Worm (Caenorhabditis elegans) whole organism, L4 larva: ENCODE results near the gene Y51B9A.5.
"Not testable (repeated sequence)": the region's sequence is repeated elsewhere in the genome, so short reads cannot be mapped to it uniquely, and the experiment has no call there.

ENCODE experiments used
- D1046.2 ChIP-seq: fragments of 200-800 bp; sonication (Bioruptor generic); IDR thresholded peaks from 2 replicates; pipeline ENCODE4 v1.3.6; 2022; ENCODE audit warnings: missing genetic modification characterization, missing compliant biosample characterization
- F44E2.7 ChIP-seq: fragments of 200-800 bp; sonication (Bioruptor generic); IDR thresholded peaks from 2 replicates; pipeline ENCODE4 v2.1.2; 2022; ENCODE audit warnings: missing genetic modification characterization, missing compliant biosample characterization
- R02D3.7 ChIP-seq: fragments of 150-350 bp; sonication (generic microtip); optimal IDR thresholded peaks from 3 replicates; lab custom pipeline; 2014; ENCODE audit warnings: missing biosample characterization, missing genetic modification characterization
- Y105C5A.15 ChIP-seq: fragments of 200-800 bp; sonication (Bioruptor generic); IDR thresholded peaks from 2 replicates; pipeline ENCODE4 v1.3.6; 2022; ENCODE audit warnings: missing genetic modification characterization, missing compliant biosample characterization
- ZK546.5 ChIP-seq, 2 experiments: sonication (generic microtip); optimal IDR thresholded peaks; 2 replicates each; lab custom pipeline; 2017; ENCODE audit warnings: missing biosample characterization in 2 of 2, missing genetic modification characterization in 2 of 2
- aha-1 ChIP-seq: fragments of 150-350 bp; peaks from one replicate; lab custom pipeline; 2014; ENCODE audit warnings: missing biosample characterization, missing genetic modification characterization
- arid-1 ChIP-seq: fragments of 200-800 bp; sonication (Bioruptor generic); conservative IDR thresholded peaks from 2 replicates; pipeline ENCODE4 v1.3.6; 2022; ENCODE audit warnings: missing genetic modification reagents, missing genetic modification characterization, missing compliant biosample characterization
- cey-2 ChIP-seq: sonication (generic microtip); optimal IDR thresholded peaks from 3 replicates; lab custom pipeline; 2017; ENCODE audit warnings: missing genetic modification characterization, mild to moderate bottlenecking, missing compliant biosample characterization, antibody characterized with exemption, borderline replicate concordance; ENCODE audit not compliant: insufficient read depth
- ctbp-1 ChIP-seq: fragments of 200-800 bp; sonication (Bioruptor generic); IDR thresholded peaks from 2 replicates; pipeline ENCODE4 v1.3.6; 2022; ENCODE audit warnings: missing genetic modification reagents, missing genetic modification characterization, missing compliant biosample characterization
- daf-12 ChIP-seq: fragments of 150-350 bp; optimal IDR thresholded peaks from 2 replicates; lab custom pipeline; 2014; ENCODE audit warnings: missing biosample characterization, missing genetic modification reagents, missing genetic modification characterization
- daf-16 ChIP-seq, 3 experiments: sonication (generic microtip); optimal IDR thresholded peaks; 2 replicates each; lab custom pipeline; 2016 to 2017; ENCODE audit warnings: missing genetic modification characterization in 3 of 3, missing genetic modification reagents in 3 of 3, mild to moderate bottlenecking in 2 of 3, missing compliant biosample characterization in 2 of 3, missing biosample characterization in 1 of 3, moderate library complexity in 1 of 3
- dmd-8 ChIP-seq: fragments of 200-800 bp; sonication (Bioruptor generic); IDR thresholded peaks from 2 replicates; pipeline ENCODE4 v1.3.6; 2022; ENCODE audit warnings: missing genetic modification characterization, missing compliant biosample characterization
- dmd-9 ChIP-seq: fragments of 200-800 bp; sonication (Bioruptor generic); IDR thresholded peaks from 2 replicates; pipeline ENCODE4 v1.3.6; 2022; ENCODE audit warnings: missing genetic modification reagents, missing genetic modification characterization, missing compliant biosample characterization
- dve-1 ChIP-seq: sonication (generic microtip); optimal IDR thresholded peaks from 2 replicates; lab custom pipeline; 2017; ENCODE audit warnings: antibody characterized with exemption, mild to moderate bottlenecking, missing genetic modification characterization, missing compliant biosample characterization; ENCODE audit not compliant: insufficient read depth
- fos-1 ChIP-seq: fragments of 150-350 bp; optimal IDR thresholded peaks from 2 replicates; lab custom pipeline; 2014; ENCODE audit warnings: missing biosample characterization, missing genetic modification characterization
- hlh-11 ChIP-seq: fragments of 200-800 bp; sonication (Bioruptor generic); optimal IDR thresholded peaks from 2 replicates; lab custom pipeline; 2018; ENCODE audit warnings: mild to moderate bottlenecking, missing genetic modification characterization, missing compliant biosample characterization
- jun-1 ChIP-seq: fragments of 150-350 bp; optimal IDR thresholded peaks from 2 replicates; lab custom pipeline; 2014; ENCODE audit warnings: missing biosample characterization, missing genetic modification reagents, missing genetic modification characterization
- lin-13 ChIP-seq: fragments of 150-350 bp; optimal IDR thresholded peaks from 2 replicates; lab custom pipeline; 2014; ENCODE audit warnings: missing biosample characterization, missing genetic modification reagents, missing genetic modification characterization
- lin-15B ChIP-seq: fragments of 150-350 bp; sonication (generic microtip); optimal IDR thresholded peaks from 3 replicates; lab custom pipeline; 2014; ENCODE audit warnings: missing biosample characterization, missing genetic modification characterization
- lin-29 ChIP-seq: fragments of 200-800 bp; sonication (Bioruptor generic); IDR thresholded peaks from 2 replicates; pipeline ENCODE4 v1.3.6; 2022; ENCODE audit warnings: missing genetic modification reagents, missing genetic modification characterization, missing compliant biosample characterization
- lin-38 ChIP-seq: fragments of 200-800 bp; sonication (Bioruptor generic); IDR thresholded peaks from 2 replicates; pipeline ENCODE4 v1.3.6; 2022; ENCODE audit warnings: missing genetic modification reagents, missing genetic modification characterization, missing compliant biosample characterization
- lin-39 ChIP-seq: fragments of 150-350 bp; optimal IDR thresholded peaks from 2 replicates; lab custom pipeline; 2014; ENCODE audit warnings: missing biosample characterization, missing genetic modification reagents, missing genetic modification characterization
- lsy-2 ChIP-seq, 2 experiments: fragments of 150-350 bp in 1 of 2; sonication (generic microtip) in 1 of 2; optimal IDR thresholded peaks; 2 replicates each; lab custom pipeline; 2014 to 2017; ENCODE audit warnings: missing biosample characterization in 2 of 2, missing genetic modification characterization in 2 of 2
- madf-5 ChIP-seq, 2 experiments: fragments of 200-800 bp; sonication (Bioruptor generic); IDR thresholded peaks; 2 replicates each; pipeline ENCODE4 v1.3.6; 2022; ENCODE audit warnings: missing compliant biosample characterization in 2 of 2, missing genetic modification characterization in 2 of 2
- mdl-1 ChIP-seq, 2 experiments: fragments of 150-350 bp in 1 of 2; sonication (generic microtip) in 1 of 2; optimal IDR thresholded peaks; 2 replicates each; lab custom pipeline; 2014 to 2017; ENCODE audit warnings: missing biosample characterization in 2 of 2, missing genetic modification characterization in 2 of 2
- mxl-2 ChIP-seq: fragments of 200-800 bp; sonication (Bioruptor generic); conservative IDR thresholded peaks from 2 replicates; pipeline ENCODE4 v1.3.6; 2022; ENCODE audit warnings: missing genetic modification reagents, missing genetic modification characterization, missing compliant biosample characterization
- nhr-111 ChIP-seq: fragments of 200-800 bp; sonication (Bioruptor generic); optimal IDR thresholded peaks from 2 replicates; lab custom pipeline; 2018; ENCODE audit warnings: mild to moderate bottlenecking, missing genetic modification characterization, missing compliant biosample characterization
- nhr-25 ChIP-seq: sonication (generic microtip); optimal IDR thresholded peaks from 2 replicates; lab custom pipeline; 2017; ENCODE audit warnings: missing genetic modification characterization, mild to moderate bottlenecking, missing compliant biosample characterization, antibody characterized with exemption, moderate library complexity, borderline replicate concordance; ENCODE audit not compliant: insufficient read depth
- nhr-48 ChIP-seq: sonication (generic microtip); optimal IDR thresholded peaks from 2 replicates; lab custom pipeline; 2016; ENCODE audit warnings: mild to moderate bottlenecking, missing genetic modification characterization, missing compliant biosample characterization
- nhr-6 ChIP-seq: fragments of 150-350 bp; optimal IDR thresholded peaks from 2 replicates; lab custom pipeline; 2014; ENCODE audit warnings: missing biosample characterization, missing genetic modification characterization
- nhr-77 ChIP-seq: fragments of 150-350 bp; optimal IDR thresholded peaks from 2 replicates; lab custom pipeline; 2014; ENCODE audit warnings: missing biosample characterization, missing genetic modification characterization
- pqm-1 ChIP-seq: sonication (generic microtip); optimal IDR thresholded peaks from 2 replicates; lab custom pipeline; 2017; ENCODE audit warnings: missing biosample characterization, missing genetic modification characterization
- rbr-2 ChIP-seq: sonication (generic microtip); optimal IDR thresholded peaks from 2 replicates; lab custom pipeline; 2016; ENCODE audit warnings: missing genotype, missing genetic modification characterization, missing compliant biosample characterization
- saeg-2 ChIP-seq: fragments of 200-800 bp; sonication (Bioruptor generic); IDR thresholded peaks from 2 replicates; pipeline ENCODE4 v1.3.6; 2022; ENCODE audit warnings: missing genetic modification reagents, missing genetic modification characterization, missing compliant biosample characterization
- set-16 ChIP-seq: fragments of 200-800 bp; sonication (Bioruptor generic); IDR thresholded peaks from 2 replicates; pipeline ENCODE4 v1.3.6; 2022; ENCODE audit warnings: missing genetic modification reagents, missing genetic modification characterization, missing compliant biosample characterization
- snpc-1.2 ChIP-seq: fragments of 200-800 bp; sonication (Bioruptor generic); IDR thresholded peaks from 2 replicates; pipeline ENCODE4 v1.3.6; 2022; ENCODE audit warnings: missing genetic modification reagents, missing genetic modification characterization, missing compliant biosample characterization
- snpc-4 ChIP-seq: fragments of 150-350 bp; optimal IDR thresholded peaks from 2 replicates; lab custom pipeline; 2014; ENCODE audit warnings: missing biosample characterization, missing genetic modification characterization
- unc-130 ChIP-seq: sonication (generic microtip); optimal IDR thresholded peaks from 2 replicates; lab custom pipeline; 2016; ENCODE audit warnings: missing genetic modification reagents, missing genetic modification characterization, missing compliant biosample characterization
- unc-62 ChIP-seq, 3 experiments: fragments of 150-350 bp in 1 of 3; sonication (generic microtip); optimal IDR thresholded peaks in 2 of 3; peaks in 1 of 3; 1 replicate in 1 of 3; 2 replicates in 2 of 3; lab custom pipeline; 2014 to 2017; ENCODE audit warnings: missing biosample characterization in 3 of 3, missing genetic modification characterization in 3 of 3, missing genetic modification reagents in 3 of 3, missing genotype in 1 of 3
- ztf-7 ChIP-seq: fragments of 150-350 bp; optimal IDR thresholded peaks from 2 replicates; lab custom pipeline; 2014; ENCODE audit warnings: missing biosample characterization, missing genetic modification characterization

Gene Y51B9A.5

ce11 chrII:9441838-9442237, 37.9 kb downstream of the Y51B9A.5 start, which contains the start of gene chil-16 (continued):
- TF ChIP-seq nhr-111 (GFP tag; lab: Kevin White, UChicago): no peak
- no peak for TF ChIP-seq dmd-9
- TF ChIP-seq dmd-8 (GFP tag; lab: Robert Waterston, UW): no peak

- TF ChIP-seq snpc-1.2 (GFP tag; lab: Robert Waterston, UW): no peak
- TF ChIP-seq lin-29: no peak
- no peak for TF ChIP-seq set-16 (GFP tag; lab: Robert Waterston, UW)
- TF ChIP-seq mdl-1 (tag; optimal IDR thresholded peaks at IDR 0.05; lab: Kevin White, UChicago): no peak
- no peak for TF ChIP-seq lin-13 (GFP tag; lab: Kevin White, UChicago)
- no peak for TF ChIP-seq saeg-2 (GFP tag; lab: Robert Waterston, UW)
- TF ChIP-seq nhr-6 (tag; lab: Kevin White, UChicago): no peak
- no peak for TF ChIP-seq madf-5 (GFP tag; IDR thresholded peaks at IDR 0.05; lab: Robert Waterston, UW)
- no peak for TF ChIP-seq dve-1 (tag; lab: Kevin White, UChicago)
- no peak for TF ChIP-seq lin-39 (tag; lab: Kevin White, UChicago)
- TF ChIP-seq pqm-1 (tag; lab: Kevin White, UChicago): no peak
- TF ChIP-seq lin-38 (GFP tag; lab: Robert Waterston, UW): no peak
- TF ChIP-seq Y105C5A.15 (GFP tag; lab: Robert Waterston, UW): no peak
These were observed 39.6 kb downstream of the Y51B9A.5 start, which contains the start of gene chil-15 for ce11 chrII:9443522-9443921. Gene chil-15 (minus strand): TSS chrII:9443622.

ce11 chrII:9445368-9445767, 41.4 kb downstream of the Y51B9A.5 start, which contains the start of gene R09D1.13:
Gene R09D1.13 (minus strand): TSS chrII:9445468.
- TF ChIP-seq mdl-1 (tag; optimal IDR thresholded peaks at IDR 0.05; lab: Kevin White, UChicago): no peak
- no peak for TF ChIP-seq nhr-48
- TF ChIP-seq hlh-11 (tag; lab: Kevin White, UChicago): no peak
- no peak for TF ChIP-seq nhr-25 (tag; lab: Kevin White, UChicago)
- no peak for TF ChIP-seq ztf-7 (tag; lab: Kevin White, UChicago)
- TF ChIP-seq ZK546.5 (tag; optimal IDR thresholded peaks at IDR 0.05; lab: Kevin White, UChicago): no peak
- no peak for TF ChIP-seq jun-1 (tag; lab: Kevin White, UChicago)
- no peak for TF ChIP-seq D1046.2 (GFP tag; lab: Robert Waterston, UW)
- TF ChIP-seq lin-29: no peak
- no peak for TF ChIP-seq daf-12 (tag; lab: Kevin White, UChicago)
- no peak for TF ChIP-seq F44E2.7
- no peak for TF ChIP-seq set-16 (GFP tag; lab: Robert Waterston, UW)

- TF ChIP-seq fos-1 (tag; lab: Kevin White, UChicago) (no peak), pqm-1 (tag; lab: Kevin White, UChicago) (no peak), lsy-2 (tag; optimal IDR thresholded peaks at IDR 0.05; lab: Kevin White, UChicago) (no peak)
- TF ChIP-seq, all 104 proteins: peak for 0
These were observed 44.0 kb downstream of the Y51B9A.5 start, which contains the start of gene chil-18 for ce11 chrII:9447965-9448364. Gene chil-18 (plus strand): TSS chrII:9448265.

- not testable (repeated sequence) for TF ChIP-seq lsy-2 (tag; optimal IDR thresholded peaks at IDR 0.05; lab: Kevin White, UChicago); mxl-2 (GFP tag; lab: Robert Waterston, UW); R02D3.7 (tag; lab: Kevin White, UChicago)
These were observed 48.2 kb downstream of the Y51B9A.5 start, which contains the start of gene R09D1.12 for ce11 chrII:9452172-9452571. Gene R09D1.12 (minus strand): TSS chrII:9452272.

- no peak for TF ChIP-seq nhr-77
- TF ChIP-seq arid-1 (GFP tag; lab: Robert Waterston, UW): no peak
- TF ChIP-seq lin-15B (tag; lab: Kevin White, UChicago): no peak
- TF ChIP-seq lin-38 (GFP tag; lab: Robert Waterston, UW): no peak
- TF ChIP-seq daf-16 (GFP tag; optimal IDR thresholded peaks at IDR 0.05; lab: Kevin White, UChicago): no peak
- TF ChIP-seq daf-16 (tag; optimal IDR thresholded peaks at IDR 0.05; lab: Kevin White, UChicago): no peak
- TF ChIP-seq mxl-2 (GFP tag; lab: Robert Waterston, UW): no peak
- no peak for TF ChIP-seq unc-62 (GFP tag; optimal IDR thresholded peaks at IDR 0.05 in 1 of 2; lab: Kevin White, UChicago)
- no peak for TF ChIP-seq unc-62 (tag; optimal IDR thresholded peaks at IDR 0.05; lab: Kevin White, UChicago)
- TF ChIP-seq fos-1 (tag; lab: Kevin White, UChicago): no peak
- TF ChIP-seq cey-2 (tag; lab: Kevin White, UChicago): no peak
- no peak for TF ChIP-seq mdl-1 (tag; optimal IDR thresholded peaks at IDR 0.05; lab: Kevin White, UChicago)
- TF ChIP-seq aha-1 (tag; lab: Kevin White, UChicago): no peak
- no peak for TF ChIP-seq rbr-2 (tag; lab: Kevin White, UChicago)
- TF ChIP-seq snpc-4 (tag; lab: Kevin White, UChicago): no peak
- TF ChIP-seq ctbp-1 (GFP tag; lab: Robert Waterston, UW): no peak
- no peak for TF ChIP-seq unc-130 (GFP tag; lab: Kevin White, UChicago)
These were observed 50.4 kb downstream of the Y51B9A.5 start, which contains the start of gene chil-19 for ce11 chrII:9454304-9454703. Gene chil-19 (minus strand): TSS chrII:9454404.
